Fruit fly (Drosophila melanogaster) whole organism, wandering third instar larva: Measurements from ENCODE around the gene CG43336.

Experiments used
- Abd-B ChIP-seq: fragments of >200 bp; optimal IDR thresholded peaks from 2 replicates; lab custom pipeline; 2017; ENCODE audit warnings: missing biosample characterization, missing genetic modification characterization
- Dfd ChIP-seq: fragments of >200 bp; optimal IDR thresholded peaks from 2 replicates; lab custom pipeline; 2017; ENCODE audit warnings: missing biosample characterization, missing genetic modification characterization
- Myc ChIP-seq: fragments of >200 bp; optimal IDR thresholded peaks from 2 replicates; lab custom pipeline; 2017
- brk ChIP-seq: fragments of 200-800 bp; sonication (Bioruptor generic); optimal IDR thresholded peaks from 2 replicates; lab custom pipeline; 2016; ENCODE audit warnings: missing biosample characterization, mild to moderate bottlenecking, missing genetic modification characterization
- dmrt93B ChIP-seq: fragments of 200-800 bp; sonication (Bioruptor generic); optimal IDR thresholded peaks from 2 replicates; lab custom pipeline; 2018; ENCODE audit warnings: missing biosample characterization, mild to moderate bottlenecking, missing genetic modification characterization
- h ChIP-seq: fragments of 200-800 bp; sonication (Bioruptor generic); optimal IDR thresholded peaks from 3 replicates; lab custom pipeline; 2016; ENCODE audit warnings: missing biosample characterization, mild to moderate bottlenecking, missing genetic modification characterization
- lola ChIP-seq: fragments of >200 bp; optimal IDR thresholded peaks from 2 replicates; lab custom pipeline; 2017; ENCODE audit warnings: missing biosample characterization, missing genetic modification characterization
- psq ChIP-seq: fragments of 200-800 bp; sonication (Bioruptor generic); optimal IDR thresholded peaks from 3 replicates; lab custom pipeline; 2017; ENCODE audit warnings: missing biosample characterization, mild to moderate bottlenecking, missing genetic modification characterization, moderate library complexity
- rgr ChIP-seq: fragments of 200-800 bp; sonication (Bioruptor generic); optimal IDR thresholded peaks from 3 replicates; lab custom pipeline; 2016; ENCODE audit warnings: missing biosample characterization, mild to moderate bottlenecking, missing genetic modification characterization
- sage ChIP-seq: fragments of 200-800 bp; sonication (Bioruptor generic); optimal IDR thresholded peaks from 2 replicates; lab custom pipeline; 2016; ENCODE audit warnings: missing biosample characterization, mild to moderate bottlenecking, missing genetic modification characterization

dm6 chr3R:15632441-15632840, 4.5 kb upstream of the CG43336 start:
- TF ChIP-seq sage (no peak), Myc (no peak), dmrt93B (no peak), Dfd (GFP tag; lab: Kevin White, UChicago) (no peak), h (GFP tag; lab: Kevin White, UChicago) (no peak), brk (GFP tag; lab: Kevin White, UChicago) (no peak), psq (no peak), lola (no peak), Abd-B (GFP tag; lab: Kevin White, UChicago) (no peak), rgr (GFP tag; lab: Kevin White, UChicago) (no peak)
